Worm (Caenorhabditis elegans): Measurements from ENCODE around the gene C49C8.3.

The C49C8.3 gene

ce11 chrIV:8611886-8612542 lies 32.5 kb upstream of the C49C8.3 start, which contains the start of the genes F42A9.17 and cyp-33E2:
TSS of gene F42A9.17 (minus strand) at chrIV:8611936.
TSS of gene cyp-33E2 (plus strand) at chrIV:8612334.
- no peak for TF ChIP-seq hlh-17 (GFP tag; optimal IDR thresholded peaks at IDR 0.05; ENCODE audit: borderline replicate concordance)
- TF ChIP-seq ceh-90 (tag; optimal IDR thresholded peaks at IDR 0.05), result no peak
- no peak for TF ChIP-seq alr-1 (tag; optimal IDR thresholded peaks at IDR 0.05; ENCODE audit: borderline replicate concordance)
- peak; percentile 60 for TF ChIP-seq elt-2 (tag; optimal IDR thresholded peaks at IDR 0.05)
- TF ChIP-seq nhr-237 (tag; optimal IDR thresholded peaks at IDR 0.05), result no peak
- TF ChIP-seq lin-14 (GFP tag; optimal IDR thresholded peaks at IDR 0.05), result peak; percentile 64

- TF ChIP-seq nhr-19 (GFP tag; conservative IDR thresholded peaks at IDR 0.05) (no peak), nhr-12 (tag; optimal IDR thresholded peaks at IDR 0.05) (no peak), efl-3 (GFP tag; optimal IDR thresholded peaks at IDR 0.05) (no peak), fkh-4 (tag; optimal IDR thresholded peaks at IDR 0.05; ENCODE audit: borderline replicate concordance) (no peak), egl-13 (tag; optimal IDR thresholded peaks at IDR 0.05) (no peak), lir-3 (tag; optimal IDR thresholded peaks at IDR 0.05; ENCODE audit: poor library complexity) (no peak), ztf-4 (tag; optimal IDR thresholded peaks at IDR 0.05) (no peak), hpl-2 (GFP tag; optimal IDR thresholded peaks at IDR 0.05) (no peak), aly-2 (tag; optimal IDR thresholded peaks at IDR 0.05) (no peak), lin-14 (GFP tag; optimal IDR thresholded peaks at IDR 0.05) (peak; percentile 24), ceh-90 (tag; optimal IDR thresholded peaks at IDR 0.05) (no peak), F16B12.6 (tag; optimal IDR thresholded peaks at IDR 0.05) (no peak), ets-5 (GFP tag; IDR thresholded peaks at IDR 0.05) (no peak), nhr-84 (tag; optimal IDR thresholded peaks at IDR 0.05) (no peak), efl-1 (optimal IDR thresholded peaks at IDR 0.05) (no peak), efl-1 (GFP tag; optimal IDR thresholded peaks at IDR 0.05 in 1 of 2) (peak in 1 of 2 experiments; percentile 11)
Measured at ce11 chrIV:8614680-8615079, 29.9 kb upstream of the C49C8.3 start, which contains the start of gene cyp-33E3. TSS of gene cyp-33E3 (plus strand) at chrIV:8614995.

- TF ChIP-seq C16A3.4 (tag; optimal IDR thresholded peaks at IDR 0.05), result no peak
- no peak for TF ChIP-seq egl-13 (tag; optimal IDR thresholded peaks at IDR 0.05)
Measured at ce11 chrIV:8615314-8615713, 29.2 kb upstream of the C49C8.3 start.

ce11 chrIV:8617047-8617446 lies 27.5 kb upstream of the C49C8.3 start, which contains the start of the genes F42A9.7 and F42A9.3:
TSS of gene F42A9.7 (minus strand) at chrIV:8617147.
TSS of gene F42A9.3 (plus strand) at chrIV:8617260.
- TF ChIP-seq C16A3.4 (tag; optimal IDR thresholded peaks at IDR 0.05) (no peak), F16B12.6 (tag; optimal IDR thresholded peaks at IDR 0.05) (no peak), tlp-1 (tag; optimal IDR thresholded peaks at IDR 0.05) (no peak), grh-1 (GFP tag; IDR thresholded peaks at IDR 0.05) (no peak), ceh-8 (GFP tag; optimal IDR thresholded peaks at IDR 0.05) (no peak), irx-1 (tag; optimal IDR thresholded peaks at IDR 0.05) (no peak), lin-39 (tag; optimal IDR thresholded peaks at IDR 0.05) (no peak), mep-1 (tag; optimal IDR thresholded peaks at IDR 0.05) (no peak), isw-1 (GFP tag; IDR thresholded peaks at IDR 0.05) (no peak), nhr-77 (tag; optimal IDR thresholded peaks at IDR 0.05) (no peak), sptf-1 (tag; optimal IDR thresholded peaks at IDR 0.05) (no peak), nhr-71 (tag; optimal IDR thresholded peaks at IDR 0.05) (no peak), ceh-88 (GFP tag; IDR thresholded peaks at IDR 0.05) (no peak)

DNA sequence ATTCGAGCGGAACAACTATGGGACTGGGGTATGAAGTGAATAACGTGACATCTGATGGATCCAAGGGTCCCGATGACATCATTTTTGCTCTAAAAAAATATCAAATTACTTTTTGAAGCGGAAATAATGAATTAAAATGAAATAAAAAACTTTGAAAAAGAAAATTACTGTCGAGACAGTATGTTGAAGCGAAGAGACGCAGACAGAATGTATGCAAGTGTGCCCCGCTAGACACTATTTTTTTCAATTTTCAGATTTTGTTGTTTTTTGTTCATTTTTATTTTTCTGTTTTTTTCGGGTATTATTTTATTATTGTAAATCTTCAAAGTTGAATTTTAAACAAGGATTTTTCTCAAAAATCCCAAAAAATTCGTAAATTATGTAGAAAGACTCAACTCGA lies 25.8 kb upstream of the C49C8.3 start, which contains the start of gene F42A9.8:
TSS of gene F42A9.8 (minus strand) at position 88 of the 400 bp plus-strand sequence.
- peak; percentile 18 to 49 for TF ChIP-seq lsy-2 (tag; optimal IDR thresholded peaks at IDR 0.05)
- TF ChIP-seq ceh-90 (tag; optimal IDR thresholded peaks at IDR 0.05), result no peak
- no peak for TF ChIP-seq pqm-1 (tag; optimal IDR thresholded peaks at IDR 0.05)
- TF ChIP-seq fos-1 (tag; optimal IDR thresholded peaks at IDR 0.05), result no peak
- TF ChIP-seq egl-13 (tag; optimal IDR thresholded peaks at IDR 0.05), result no peak
- no peak for TF ChIP-seq fkh-10 (GFP tag; optimal IDR thresholded peaks at IDR 0.05)
- TF ChIP-seq nhr-84 (tag; optimal IDR thresholded peaks at IDR 0.05), result no peak
- no peak for TF ChIP-seq unc-98 (GFP tag; IDR thresholded peaks at IDR 0.05)
- peak; percentile 6 for TF ChIP-seq blmp-1 (tag; optimal IDR thresholded peaks at IDR 0.05)
- no peak for TF ChIP-seq aha-1 (tag; optimal IDR thresholded peaks at IDR 0.05)
- TF ChIP-seq nhr-77 (tag; optimal IDR thresholded peaks at IDR 0.05), result no peak
- peak; percentile 35 for TF ChIP-seq snu-23 (GFP tag; optimal IDR thresholded peaks at IDR 0.05)
- no peak for TF ChIP-seq lin-13 (GFP tag; optimal IDR thresholded peaks at IDR 0.05)
- no peak for TF ChIP-seq mdl-1 (tag; optimal IDR thresholded peaks at IDR 0.05)
- no peak for TF ChIP-seq aly-2 (tag; optimal IDR thresholded peaks at IDR 0.05)
- TF ChIP-seq zip-4 (GFP tag; optimal IDR thresholded peaks at IDR 0.05), result no peak
- no peak for TF ChIP-seq zag-1 (tag; optimal IDR thresholded peaks at IDR 0.05)
- TF ChIP-seq hpl-2 (GFP tag; optimal IDR thresholded peaks at IDR 0.05), result no peak
- TF ChIP-seq nhr-20 (tag; optimal IDR thresholded peaks at IDR 0.05), result peak; percentile 6
